Worm (Caenorhabditis elegans) whole organism, L4/young adult: ENCODE measurements around the gene pafo-1.

Experiments
- W03F9.2 ChIP-seq: fragments of 150-350 bp; optimal IDR thresholded peaks from 2 replicates; lab custom pipeline; 2014; ENCODE audit warnings: missing biosample characterization, missing genetic modification characterization
- dao-5 ChIP-seq: sonication (generic microtip); optimal IDR thresholded peaks from 2 replicates; lab custom pipeline; 2016; ENCODE audit warnings: missing genotype, missing genetic modification characterization, moderate library complexity, missing compliant biosample characterization
- him-1 ChIP-seq: sonication (generic microtip); optimal IDR thresholded peaks from 2 replicates; lab custom pipeline; 2016; ENCODE audit warnings: missing genotype, missing genetic modification reagents, missing genetic modification characterization, missing compliant biosample characterization

- TF ChIP-seq him-1 (no peak), dao-5 (tag; lab: Kevin White, UChicago) (no peak), W03F9.2 (tag; lab: Kevin White, UChicago) (no peak)
Measured at ce11 chrV:11499786-11500185, 21.7 kb upstream of the pafo-1 start.
